Worm (Caenorhabditis elegans) whole organism, late embryonic: ENCODE measurements around the gene F19B2.6.

ENCODE experiments used
- C08G9.2 ChIP-seq: sonication (generic microtip); optimal IDR thresholded peaks from 2 replicates; lab custom pipeline; 2016; ENCODE audit warnings: mild to moderate bottlenecking, missing genetic modification characterization, moderate library complexity, missing compliant biosample characterization
- F13H6.1 ChIP-seq: sonication (generic microtip); optimal IDR thresholded peaks from 2 replicates; lab custom pipeline; 2016; ENCODE audit warnings: missing genetic modification characterization, missing compliant biosample characterization
- K02D7.2 ChIP-seq: sonication (generic microtip); optimal IDR thresholded peaks from 2 replicates; lab custom pipeline; 2017; ENCODE audit warnings: mild to moderate bottlenecking, missing genetic modification characterization, missing compliant biosample characterization
- T23F11.4 ChIP-seq: fragments of 200-800 bp; sonication (Bioruptor generic); optimal IDR thresholded peaks from 2 replicates; lab custom pipeline; 2018; ENCODE audit warnings: mild to moderate bottlenecking, missing genetic modification characterization, missing compliant biosample characterization
- Y22D7AL.16 ChIP-seq: sonication (generic microtip); optimal IDR thresholded peaks from 2 replicates; lab custom pipeline; 2016; ENCODE audit warnings: missing genetic modification characterization, missing compliant biosample characterization
- ahr-1 ChIP-seq: sonication (generic microtip); optimal IDR thresholded peaks from 2 replicates; lab custom pipeline; 2016; ENCODE audit warnings: missing genetic modification characterization, missing compliant biosample characterization
- ceh-14 ChIP-seq: sonication (generic microtip); optimal IDR thresholded peaks from 2 replicates; lab custom pipeline; 2016; ENCODE audit warnings: missing genotype, missing genetic modification characterization, missing compliant biosample characterization
- ceh-18 ChIP-seq: sonication (generic microtip); optimal IDR thresholded peaks from 2 replicates; lab custom pipeline; 2016; ENCODE audit warnings: missing genetic modification characterization, missing compliant biosample characterization
- ceh-19 ChIP-seq: fragments of 200-800 bp; sonication (Bioruptor generic); optimal IDR thresholded peaks from 2 replicates; lab custom pipeline; 2018; ENCODE audit warnings: mild to moderate bottlenecking, missing genetic modification characterization, missing compliant biosample characterization
- ceh-22 ChIP-seq: sonication (generic microtip); optimal IDR thresholded peaks from 2 replicates; lab custom pipeline; 2017; ENCODE audit warnings: missing biosample characterization, missing genetic modification characterization
- ceh-24 ChIP-seq: sonication (generic microtip); optimal IDR thresholded peaks from 2 replicates; lab custom pipeline; 2016; ENCODE audit warnings: mild to moderate bottlenecking, missing genetic modification characterization, missing compliant biosample characterization
- ceh-30 ChIP-seq: fragments of 150-350 bp; optimal IDR thresholded peaks from 2 replicates; lab custom pipeline; 2014; ENCODE audit warnings: missing biosample characterization, missing genetic modification characterization
- ceh-31 ChIP-seq: sonication (generic microtip); optimal IDR thresholded peaks from 2 replicates; lab custom pipeline; 2016; ENCODE audit warnings: missing genetic modification characterization, missing compliant biosample characterization
- ceh-34 ChIP-seq: sonication (generic microtip); optimal IDR thresholded peaks from 2 replicates; lab custom pipeline; 2016; ENCODE audit warnings: mild to moderate bottlenecking, missing genetic modification characterization, missing compliant biosample characterization
- ceh-45 ChIP-seq: fragments of 200-800 bp; sonication (Bioruptor generic); IDR thresholded peaks from 2 replicates; pipeline ENCODE4 v1.3.6; 2022; ENCODE audit warnings: missing genetic modification reagents, missing genetic modification characterization, missing compliant biosample characterization
- ceh-6 ChIP-seq: fragments of 200-800 bp; sonication (Bioruptor generic); optimal IDR thresholded peaks from 2 replicates; lab custom pipeline; 2018; ENCODE audit warnings: mild to moderate bottlenecking, missing genetic modification characterization, missing compliant biosample characterization
- che-1 ChIP-seq: sonication (generic microtip); optimal IDR thresholded peaks from 2 replicates; lab custom pipeline; 2016; ENCODE audit warnings: mild to moderate bottlenecking, missing genetic modification characterization, missing compliant biosample characterization
- dve-1 ChIP-seq: sonication (generic microtip); optimal IDR thresholded peaks from 2 replicates; lab custom pipeline; 2017; ENCODE audit warnings: antibody characterized with exemption, mild to moderate bottlenecking, missing genetic modification characterization, missing compliant biosample characterization
- elt-2 ChIP-seq: sonication (generic microtip); optimal IDR thresholded peaks from 2 replicates; lab custom pipeline; 2016; ENCODE audit warnings: missing genetic modification reagents, missing genetic modification characterization, missing compliant biosample characterization
- ets-4 ChIP-seq: sonication (generic microtip); optimal IDR thresholded peaks from 2 replicates; lab custom pipeline; 2016; ENCODE audit warnings: missing genetic modification characterization, missing compliant biosample characterization
- eyg-1 ChIP-seq: sonication (generic microtip); optimal IDR thresholded peaks from 2 replicates; lab custom pipeline; 2016; ENCODE audit warnings: missing genotype, missing genetic modification characterization, missing compliant biosample characterization
- fax-1 ChIP-seq: sonication (generic microtip); optimal IDR thresholded peaks from 2 replicates; lab custom pipeline; 2016; ENCODE audit warnings: missing genotype, missing genetic modification characterization, missing compliant biosample characterization
- fkh-10 ChIP-seq: fragments of 150-350 bp; optimal IDR thresholded peaks from 2 replicates; lab custom pipeline; 2014; ENCODE audit warnings: missing biosample characterization, missing genetic modification reagents, missing genetic modification characterization
- hlh-13 ChIP-seq: fragments of 200-800 bp; sonication (Bioruptor generic); optimal IDR thresholded peaks from 2 replicates; lab custom pipeline; 2018; ENCODE audit warnings: mild to moderate bottlenecking, missing genetic modification characterization, missing compliant biosample characterization
- hlh-6 ChIP-seq: sonication (generic microtip); optimal IDR thresholded peaks from 2 replicates; lab custom pipeline; 2016; ENCODE audit warnings: missing genotype, missing genetic modification characterization, missing compliant biosample characterization
- hlh-8 ChIP-seq: sonication (generic microtip); optimal IDR thresholded peaks from 2 replicates; lab custom pipeline; 2016; ENCODE audit warnings: missing genotype, missing genetic modification characterization, missing compliant biosample characterization
- lim-6 ChIP-seq: sonication (generic microtip); optimal IDR thresholded peaks from 2 replicates; lab custom pipeline; 2016; ENCODE audit warnings: missing genetic modification characterization, missing compliant biosample characterization
- mec-3 ChIP-seq: sonication (generic microtip); optimal IDR thresholded peaks from 2 replicates; lab custom pipeline; 2016; ENCODE audit warnings: borderline replicate concordance, missing genetic modification characterization, missing compliant biosample characterization
- pat-9 ChIP-seq: fragments of 200-800 bp; sonication (Bioruptor generic); optimal IDR thresholded peaks from 2 replicates; lab custom pipeline; 2018; ENCODE audit warnings: mild to moderate bottlenecking, missing genetic modification characterization, moderate library complexity, missing compliant biosample characterization
- pax-1 ChIP-seq: fragments of 150-350 bp; optimal IDR thresholded peaks from 2 replicates; lab custom pipeline; 2014; ENCODE audit warnings: missing biosample characterization, missing genetic modification characterization
- pha-2 ChIP-seq: sonication (generic microtip); optimal IDR thresholded peaks from 2 replicates; lab custom pipeline; 2017; ENCODE audit warnings: mild to moderate bottlenecking, missing genetic modification characterization, missing compliant biosample characterization
- pqm-1 ChIP-seq: sonication (generic microtip); optimal IDR thresholded peaks from 2 replicates; lab custom pipeline; 2016; ENCODE audit warnings: missing genetic modification characterization, missing compliant biosample characterization
- pros-1 ChIP-seq: fragments of 150-350 bp; optimal IDR thresholded peaks from 2 replicates; lab custom pipeline; 2014; ENCODE audit warnings: missing biosample characterization, missing genetic modification reagents, missing genetic modification characterization
- sdc-2 ChIP-seq: sonication (generic microtip); optimal IDR thresholded peaks from 2 replicates; lab custom pipeline; 2016; ENCODE audit warnings: missing genotype, missing genetic modification characterization, missing compliant biosample characterization
- tbx-7 ChIP-seq: sonication (generic microtip); optimal IDR thresholded peaks from 2 replicates; lab custom pipeline; 2016; ENCODE audit warnings: missing genotype, missing genetic modification characterization, missing compliant biosample characterization
- unc-3 ChIP-seq, 2 experiments: fragments of 200-800 bp in 1 of 2; sonication (Bioruptor generic) in 1 of 2; sonication (generic microtip) in 1 of 2; conservative IDR thresholded peaks in 1 of 2; optimal IDR thresholded peaks in 1 of 2; 2 replicates each; pipeline versions ENCODE4 v1.3.6 to Lab custom; 2016 to 2022; ENCODE audit warnings: missing compliant biosample characterization in 2 of 2, missing genetic modification characterization in 2 of 2, missing genetic modification reagents in 1 of 2
- unc-42 ChIP-seq: sonication (generic microtip); optimal IDR thresholded peaks from 2 replicates; lab custom pipeline; 2016; ENCODE audit warnings: missing genotype, missing genetic modification characterization, missing compliant biosample characterization

The F19B2.6 gene

DNA sequence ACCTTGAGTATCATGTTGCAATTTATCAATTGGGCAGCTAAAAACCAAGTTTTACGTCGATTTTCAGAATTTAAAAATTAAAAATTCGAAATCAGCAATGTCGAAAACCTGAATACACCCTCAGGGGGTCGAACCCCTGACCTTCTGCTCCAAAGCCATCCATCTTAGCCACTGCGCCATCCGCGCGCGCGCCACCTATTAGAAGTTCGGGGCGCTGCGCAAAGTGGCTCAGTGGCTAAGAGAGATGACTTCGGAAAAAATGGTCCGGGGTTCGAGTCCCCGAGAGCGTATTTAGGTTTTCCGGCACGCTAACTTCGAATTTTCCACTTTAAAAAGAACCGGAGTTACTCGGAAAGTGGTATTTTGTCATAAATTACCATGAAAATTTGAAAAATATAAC is 33.9 kb upstream of the F19B2.6 start:
- TF ChIP-seq che-1: no peak

- TF ChIP-seq ceh-22 (tag; lab: Kevin White, UChicago): no peak
- TF ChIP-seq ahr-1 (tag; lab: Kevin White, UChicago): no peak
- TF ChIP-seq pax-1 (tag; lab: Kevin White, UChicago): no peak
- TF ChIP-seq dve-1 (tag; lab: Kevin White, UChicago): no peak
- no peak for TF ChIP-seq ceh-30 (tag; lab: Kevin White, UChicago)
- TF ChIP-seq lim-6 (tag; lab: Kevin White, UChicago): no peak
- TF ChIP-seq hlh-6: no peak
- no peak for TF ChIP-seq F13H6.1 (tag; lab: Kevin White, UChicago)
- no peak for TF ChIP-seq unc-42 (tag; lab: Kevin White, UChicago)
- no peak for TF ChIP-seq Y22D7AL.16 (tag; lab: Kevin White, UChicago)
- no peak for TF ChIP-seq ceh-45 (GFP tag; lab: Robert Waterston, UW)
- TF ChIP-seq hlh-13 (GFP tag; lab: Kevin White, UChicago): no peak
These were observed 33.2 kb upstream of the F19B2.6 start for ce11 chrV:20125137-20125536.

ce11 chrV:20126637-20127036 is 31.7 kb upstream of the F19B2.6 start:
- TF ChIP-seq ahr-1 (tag; lab: Kevin White, UChicago) (no peak), T23F11.4 (GFP tag; lab: Kevin White, UChicago) (no peak), K02D7.2 (no peak), unc-42 (tag; lab: Kevin White, UChicago) (no peak), ceh-24 (tag; lab: Kevin White, UChicago) (no peak), C08G9.2 (tag; lab: Kevin White, UChicago) (no peak), F13H6.1 (tag; lab: Kevin White, UChicago) (no peak), ceh-14 (no peak), dve-1 (tag; lab: Kevin White, UChicago) (no peak), fkh-10 (no peak), mec-3 (tag; lab: Kevin White, UChicago) (no peak)
- TF ChIP-seq, all 69 proteins: peak for 0

- TF ChIP-seq fkh-10 (no peak), ceh-31 (tag; lab: Kevin White, UChicago) (no peak), ceh-18 (no peak), fax-1 (tag; lab: Kevin White, UChicago) (no peak), sdc-2 (no peak), tbx-7 (tag; lab: Kevin White, UChicago) (no peak), ahr-1 (tag; lab: Kevin White, UChicago) (no peak), ceh-45 (GFP tag; lab: Robert Waterston, UW) (no peak), unc-3 (GFP tag; conservative IDR thresholded peaks at IDR 0.05; lab: Robert Waterston, UW) (no peak), unc-3 (tag; optimal IDR thresholded peaks at IDR 0.05; lab: Kevin White, UChicago) (no peak), hlh-8 (tag; lab: Kevin White, UChicago) (no peak), ceh-6 (GFP tag; lab: Kevin White, UChicago) (no peak), K02D7.2 (no peak), ceh-24 (tag; lab: Kevin White, UChicago) (no peak), eyg-1 (tag; lab: Kevin White, UChicago) (no peak), pqm-1 (tag; lab: Kevin White, UChicago) (no peak), ceh-34 (tag; lab: Kevin White, UChicago) (no peak)
These were observed 30.8 kb upstream of the F19B2.6 start for ce11 chrV:20127543-20127942.

ce11 chrV:20133163-20133562 is 25.2 kb upstream of the F19B2.6 start, which contains the start of gene ssu-1:
Gene ssu-1 (minus strand): TSS chrV:20133263.
- TF ChIP-seq elt-2 (tag; lab: Kevin White, UChicago) (no peak), pat-9 (tag; lab: Kevin White, UChicago) (no peak), pros-1 (no peak), ceh-30 (tag; lab: Kevin White, UChicago) (no peak), ceh-19 (GFP tag; lab: Kevin White, UChicago) (no peak), ceh-34 (tag; lab: Kevin White, UChicago) (no peak), T23F11.4 (GFP tag; lab: Kevin White, UChicago) (no peak), sdc-2 (no peak), ets-4 (tag; lab: Kevin White, UChicago) (no peak), unc-3 (GFP tag; conservative IDR thresholded peaks at IDR 0.05; lab: Robert Waterston, UW) (no peak), unc-3 (tag; optimal IDR thresholded peaks at IDR 0.05; lab: Kevin White, UChicago) (no peak), pha-2 (tag; lab: Kevin White, UChicago) (no peak), ceh-31 (tag; lab: Kevin White, UChicago) (no peak)
